Worm (Caenorhabditis elegans) whole organism, late embryonic: ENCODE measurements around the gene T16G12.8.
"Not testable (repeated sequence)": the region's sequence is repeated elsewhere in the genome, so short reads cannot be mapped to it uniquely, and the experiment has no call there.

Source experiments
- C08G9.2 ChIP-seq: sonication (generic microtip); optimal IDR thresholded peaks from 2 replicates; lab custom pipeline; 2016; ENCODE audit warnings: mild to moderate bottlenecking, missing genetic modification characterization, moderate library complexity, missing compliant biosample characterization
- F13H6.1 ChIP-seq: sonication (generic microtip); optimal IDR thresholded peaks from 2 replicates; lab custom pipeline; 2016; ENCODE audit warnings: missing genetic modification characterization, missing compliant biosample characterization
- K02D7.2 ChIP-seq: sonication (generic microtip); optimal IDR thresholded peaks from 2 replicates; lab custom pipeline; 2017; ENCODE audit warnings: mild to moderate bottlenecking, missing genetic modification characterization, missing compliant biosample characterization
- K09A11.1 ChIP-seq: sonication (generic microtip); optimal IDR thresholded peaks from 2 replicates; lab custom pipeline; 2017; ENCODE audit warnings: antibody characterized with exemption, mild to moderate bottlenecking, missing genetic modification characterization, missing compliant biosample characterization; ENCODE audit not compliant: insufficient read depth
- T23F11.4 ChIP-seq: fragments of 200-800 bp; sonication (Bioruptor generic); optimal IDR thresholded peaks from 2 replicates; lab custom pipeline; 2018; ENCODE audit warnings: mild to moderate bottlenecking, missing genetic modification characterization, missing compliant biosample characterization
- ama-1 ChIP-seq: fragments of 150-350 bp; optimal IDR thresholded peaks from 2 replicates; lab custom pipeline; 2014
- ceh-14 ChIP-seq: sonication (generic microtip); optimal IDR thresholded peaks from 2 replicates; lab custom pipeline; 2016; ENCODE audit warnings: missing genotype, missing genetic modification characterization, missing compliant biosample characterization
- ceh-18 ChIP-seq: sonication (generic microtip); optimal IDR thresholded peaks from 2 replicates; lab custom pipeline; 2016; ENCODE audit warnings: missing genetic modification characterization, missing compliant biosample characterization
- ceh-19 ChIP-seq: fragments of 200-800 bp; sonication (Bioruptor generic); optimal IDR thresholded peaks from 2 replicates; lab custom pipeline; 2018; ENCODE audit warnings: mild to moderate bottlenecking, missing genetic modification characterization, missing compliant biosample characterization
- ceh-2 ChIP-seq: sonication (generic microtip); optimal IDR thresholded peaks from 2 replicates; lab custom pipeline; 2016; ENCODE audit warnings: missing genotype, missing genetic modification characterization, missing compliant biosample characterization
- ceh-24 ChIP-seq: sonication (generic microtip); optimal IDR thresholded peaks from 2 replicates; lab custom pipeline; 2016; ENCODE audit warnings: mild to moderate bottlenecking, missing genetic modification characterization, missing compliant biosample characterization
- ceh-31 ChIP-seq: sonication (generic microtip); optimal IDR thresholded peaks from 2 replicates; lab custom pipeline; 2016; ENCODE audit warnings: missing genetic modification characterization, missing compliant biosample characterization
- ceh-34 ChIP-seq: sonication (generic microtip); optimal IDR thresholded peaks from 2 replicates; lab custom pipeline; 2016; ENCODE audit warnings: mild to moderate bottlenecking, missing genetic modification characterization, missing compliant biosample characterization
- ceh-45 ChIP-seq: fragments of 200-800 bp; sonication (Bioruptor generic); IDR thresholded peaks from 2 replicates; pipeline ENCODE4 v1.3.6; 2022; ENCODE audit warnings: missing genetic modification reagents, missing genetic modification characterization, missing compliant biosample characterization
- ceh-6 ChIP-seq: fragments of 200-800 bp; sonication (Bioruptor generic); optimal IDR thresholded peaks from 2 replicates; lab custom pipeline; 2018; ENCODE audit warnings: mild to moderate bottlenecking, missing genetic modification characterization, missing compliant biosample characterization
- che-1 ChIP-seq: sonication (generic microtip); optimal IDR thresholded peaks from 2 replicates; lab custom pipeline; 2016; ENCODE audit warnings: mild to moderate bottlenecking, missing genetic modification characterization, missing compliant biosample characterization
- dmd-4 ChIP-seq: sonication (generic microtip); optimal IDR thresholded peaks from 2 replicates; lab custom pipeline; 2016; ENCODE audit warnings: borderline replicate concordance, missing genetic modification characterization, missing compliant biosample characterization
- elt-2 ChIP-seq: sonication (generic microtip); optimal IDR thresholded peaks from 2 replicates; lab custom pipeline; 2016; ENCODE audit warnings: missing genetic modification reagents, missing genetic modification characterization, missing compliant biosample characterization
- elt-4 ChIP-seq: sonication (generic microtip); optimal IDR thresholded peaks from 2 replicates; lab custom pipeline; 2016; ENCODE audit warnings: missing genetic modification characterization, missing compliant biosample characterization
- eyg-1 ChIP-seq: sonication (generic microtip); optimal IDR thresholded peaks from 2 replicates; lab custom pipeline; 2016; ENCODE audit warnings: missing genotype, missing genetic modification characterization, missing compliant biosample characterization
- fax-1 ChIP-seq: sonication (generic microtip); optimal IDR thresholded peaks from 2 replicates; lab custom pipeline; 2016; ENCODE audit warnings: missing genotype, missing genetic modification characterization, missing compliant biosample characterization
- hlh-30 ChIP-seq: sonication (generic microtip); optimal IDR thresholded peaks from 2 replicates; lab custom pipeline; 2017; ENCODE audit warnings: antibody characterized with exemption, missing genetic modification characterization, missing compliant biosample characterization; ENCODE audit not compliant: insufficient read depth
- madf-2 ChIP-seq: sonication (generic microtip); optimal IDR thresholded peaks from 2 replicates; lab custom pipeline; 2017; ENCODE audit warnings: missing genetic modification characterization, missing compliant biosample characterization
- nhr-232 ChIP-seq: sonication (generic microtip); optimal IDR thresholded peaks from 2 replicates; lab custom pipeline; 2016; ENCODE audit warnings: missing genetic modification characterization, missing compliant biosample characterization
- odd-2 ChIP-seq: sonication (generic microtip); optimal IDR thresholded peaks from 2 replicates; lab custom pipeline; 2017; ENCODE audit warnings: antibody characterized with exemption, mild to moderate bottlenecking, missing genetic modification characterization, missing compliant biosample characterization
- pat-9 ChIP-seq: fragments of 200-800 bp; sonication (Bioruptor generic); optimal IDR thresholded peaks from 2 replicates; lab custom pipeline; 2018; ENCODE audit warnings: mild to moderate bottlenecking, missing genetic modification characterization, moderate library complexity, missing compliant biosample characterization
- pqm-1 ChIP-seq: sonication (generic microtip); optimal IDR thresholded peaks from 2 replicates; lab custom pipeline; 2016; ENCODE audit warnings: missing genetic modification characterization, missing compliant biosample characterization
- rnt-1 ChIP-seq: sonication (generic microtip); optimal IDR thresholded peaks from 2 replicates; lab custom pipeline; 2016; ENCODE audit warnings: missing genetic modification characterization, missing compliant biosample characterization
- sdc-2 ChIP-seq: sonication (generic microtip); optimal IDR thresholded peaks from 2 replicates; lab custom pipeline; 2016; ENCODE audit warnings: missing genotype, missing genetic modification characterization, missing compliant biosample characterization
- sox-4 ChIP-seq: sonication (generic microtip); optimal IDR thresholded peaks from 2 replicates; lab custom pipeline; 2017; ENCODE audit warnings: mild to moderate bottlenecking, missing genetic modification characterization, inconsistent platforms, missing compliant biosample characterization
- syd-9 ChIP-seq: sonication (generic microtip); optimal IDR thresholded peaks from 2 replicates; lab custom pipeline; 2016; ENCODE audit warnings: mild to moderate bottlenecking, missing genetic modification characterization, moderate library complexity, missing compliant biosample characterization
- tbx-2 ChIP-seq: sonication (generic microtip); optimal IDR thresholded peaks from 2 replicates; lab custom pipeline; 2016; ENCODE audit warnings: missing genetic modification characterization, missing compliant biosample characterization
- tbx-7 ChIP-seq: sonication (generic microtip); optimal IDR thresholded peaks from 2 replicates; lab custom pipeline; 2016; ENCODE audit warnings: missing genotype, missing genetic modification characterization, missing compliant biosample characterization
- ttx-3 ChIP-seq: sonication (generic microtip); optimal IDR thresholded peaks from 2 replicates; lab custom pipeline; 2016; ENCODE audit warnings: missing genetic modification reagents, missing genetic modification characterization, missing compliant biosample characterization
- unc-3 ChIP-seq, 2 experiments: fragments of 200-800 bp in 1 of 2; sonication (Bioruptor generic) in 1 of 2; sonication (generic microtip) in 1 of 2; conservative IDR thresholded peaks in 1 of 2; optimal IDR thresholded peaks in 1 of 2; 2 replicates each; pipeline versions ENCODE4 v1.3.6 to Lab custom; 2016 to 2022; ENCODE audit warnings: missing compliant biosample characterization in 2 of 2, missing genetic modification characterization in 2 of 2, missing genetic modification reagents in 1 of 2
- unc-55 ChIP-seq: sonication (generic microtip); optimal IDR thresholded peaks from 2 replicates; lab custom pipeline; 2017; ENCODE audit warnings: missing biosample characterization, missing genetic modification reagents, missing genetic modification characterization
- zip-5 ChIP-seq: sonication (generic microtip); optimal IDR thresholded peaks from 2 replicates; lab custom pipeline; 2016; ENCODE audit warnings: missing genetic modification characterization, missing compliant biosample characterization
- ztf-16 ChIP-seq: sonication (generic microtip); optimal IDR thresholded peaks from 2 replicates; lab custom pipeline; 2017; ENCODE audit warnings: missing genetic modification characterization, missing compliant biosample characterization

The T16G12.8 gene

DNA sequence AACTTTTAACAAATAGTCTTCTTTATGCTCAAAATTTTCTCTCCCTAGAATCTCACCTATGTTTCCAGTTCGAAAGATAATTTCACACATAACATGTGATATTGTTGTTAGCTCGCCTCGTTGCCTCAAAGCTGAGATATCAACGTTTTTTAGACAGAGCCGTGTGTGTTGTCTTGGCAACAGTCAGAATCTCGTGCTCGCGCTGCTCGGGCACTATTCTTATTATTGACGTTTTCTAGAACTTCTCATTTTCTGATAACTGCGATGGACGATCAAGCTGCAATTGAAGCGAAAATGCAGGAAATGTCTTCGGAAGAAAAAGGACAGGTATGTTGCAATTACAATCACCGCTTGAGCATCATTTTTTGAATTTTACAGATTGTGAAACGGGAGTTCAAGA is 23.3 kb upstream of the T16G12.8 start, which contains the start of gene xbx-3:
TSS of gene xbx-3 (plus strand) at position 163 of the 400 bp plus-strand sequence.
- TF ChIP-seq pat-9 (tag; lab: Kevin White, UChicago) (no peak), ztf-16 (tag; lab: Kevin White, UChicago) (no peak), ceh-6 (GFP tag; lab: Kevin White, UChicago) (no peak), ceh-14 (tag; lab: Kevin White, UChicago) (no peak), elt-4 (no peak), sdc-2 (tag; lab: Kevin White, UChicago) (no peak), tbx-2 (no peak), eyg-1 (tag; lab: Kevin White, UChicago) (no peak)

- no peak for TF ChIP-seq eyg-1 (tag; lab: Kevin White, UChicago)
- TF ChIP-seq ttx-3 (tag; lab: Kevin White, UChicago) = no peak
- TF ChIP-seq K02D7.2 (tag; lab: Kevin White, UChicago) = no peak
- no peak for TF ChIP-seq syd-9
- TF ChIP-seq F13H6.1 = no peak
- TF ChIP-seq ama-1 = no peak
- TF ChIP-seq odd-2 (tag; lab: Kevin White, UChicago) = no peak
- no peak for TF ChIP-seq ceh-34 (tag; lab: Kevin White, UChicago)
- TF ChIP-seq hlh-30 (tag; lab: Kevin White, UChicago) = no peak
- no peak for TF ChIP-seq ztf-16 (tag; lab: Kevin White, UChicago)
- no peak for TF ChIP-seq sox-4 (tag; lab: Kevin White, UChicago)
- TF ChIP-seq T23F11.4 (GFP tag; lab: Kevin White, UChicago) = no peak
Measured at ce11 chrIII:10037150-10037549, 22.0 kb upstream of the T16G12.8 start, which contains the start of gene M04D8.7. Gene M04D8.7 (plus strand): TSS chrIII:10037450.

DNA sequence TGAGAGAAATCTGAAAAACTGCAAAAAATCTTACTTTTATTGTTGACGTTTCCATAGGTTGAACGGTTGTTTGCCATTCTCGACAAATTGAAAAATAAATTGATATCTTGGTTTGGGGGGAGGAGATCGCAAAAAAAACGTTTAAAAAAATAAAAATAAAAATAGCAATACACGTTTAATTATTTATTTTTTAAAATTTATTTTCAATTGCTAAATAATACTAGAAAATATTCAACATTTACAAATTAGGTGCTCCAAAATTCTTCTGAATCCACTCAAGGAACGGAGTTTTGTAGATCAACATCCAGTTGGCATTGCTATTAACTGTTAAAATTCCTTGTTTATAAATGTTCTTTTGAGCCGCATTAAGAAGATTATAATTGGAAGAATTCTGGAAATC is 19.1 kb upstream of the T16G12.8 start, which contains the start of gene T16G12.7:
TSS of gene T16G12.7 (minus strand) at position 101 of the 400 bp plus-strand sequence.
- no peak for TF ChIP-seq rnt-1 (tag; lab: Kevin White, UChicago)
- TF ChIP-seq ama-1 = no peak
- no peak for TF ChIP-seq C08G9.2
- no peak for TF ChIP-seq K09A11.1
- no peak for TF ChIP-seq ceh-6 (GFP tag; lab: Kevin White, UChicago)

- TF ChIP-seq elt-2 (peak; percentile 53), zip-5 (tag; lab: Kevin White, UChicago) (no peak)
Measured at ce11 chrIII:10049682-10050081, 9.4 kb upstream of the T16G12.8 start, which contains the start of gene T16G12.1. Gene T16G12.1 (minus strand): TSS chrIII:10049857.

DNA sequence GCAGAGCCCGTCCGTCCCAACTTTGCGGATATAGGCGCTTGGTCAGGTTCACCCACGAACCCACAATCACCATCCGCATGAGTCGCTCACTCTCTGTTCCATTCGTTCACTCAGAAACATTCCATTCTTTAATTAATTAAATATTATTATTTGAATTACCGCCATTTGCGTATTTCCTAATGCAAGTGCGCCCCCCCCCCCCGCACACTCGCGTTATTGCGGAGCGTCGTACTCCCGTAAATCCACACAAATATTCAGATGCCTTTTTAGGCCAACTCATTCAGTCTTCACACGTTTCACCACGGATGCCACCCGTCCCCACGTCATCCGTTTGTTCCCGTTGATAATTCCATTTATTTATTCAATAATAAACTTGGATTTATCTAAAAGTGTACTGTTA is 8.8 kb upstream of the T16G12.8 start, which contains the start of gene T16G12.3:
TSS of gene T16G12.3 (plus strand) at position 301 of the 400 bp plus-strand sequence.
- TF ChIP-seq ceh-2 (tag; lab: Kevin White, UChicago); ceh-45 (GFP tag; lab: Robert Waterston, UW); ceh-14 (tag; lab: Kevin White, UChicago): not testable (repeated sequence)

DNA sequence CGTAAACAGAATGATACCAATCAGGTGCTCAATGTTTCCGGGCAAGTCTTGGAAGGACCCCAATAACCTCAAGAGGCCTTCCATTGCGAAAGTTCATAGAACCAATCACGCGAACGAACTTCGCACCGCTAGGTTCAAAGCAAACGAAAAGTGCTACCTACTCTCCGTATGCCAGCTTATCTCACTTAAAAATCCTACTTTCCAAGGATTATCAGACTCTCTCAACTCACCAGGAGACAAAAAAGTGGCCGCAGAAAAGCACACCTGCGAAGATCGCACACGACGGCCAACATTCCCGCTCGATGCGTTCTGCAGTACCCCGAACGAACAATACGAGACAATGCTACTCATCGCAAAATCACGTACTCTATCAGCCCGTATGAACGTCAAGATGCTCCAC is 5.8 kb upstream of the T16G12.8 start, which contains the start of gene T16G12.12:
TSS of gene T16G12.12 (plus strand) at position 301 of the 400 bp plus-strand sequence.
- TF ChIP-seq fax-1 (tag; lab: Kevin White, UChicago); pat-9 (tag; lab: Kevin White, UChicago); ceh-19 (GFP tag; lab: Kevin White, UChicago): not testable (repeated sequence)

DNA sequence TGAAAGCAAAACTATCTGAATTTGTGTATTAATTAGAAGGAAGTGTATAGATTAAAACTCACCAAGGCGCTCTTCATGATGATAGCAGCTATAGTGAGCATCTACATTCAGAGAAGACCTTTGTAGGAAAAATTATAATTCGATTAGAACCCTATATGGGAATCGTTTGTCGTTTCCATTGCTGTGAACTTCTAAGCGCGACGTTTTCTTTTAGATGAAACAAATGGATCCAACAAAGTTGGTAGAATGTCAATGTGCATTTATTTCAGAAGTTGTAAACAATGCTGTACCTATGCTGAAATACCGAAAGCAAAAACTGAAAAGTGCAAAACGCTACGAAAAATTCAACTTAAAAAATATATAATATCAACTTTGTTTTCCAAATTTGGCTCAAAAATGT is 3.1 kb upstream of the T16G12.8 start, which contains the start of gene T16G12.10:
TSS of gene T16G12.10 (minus strand) at position 101 of the 400 bp plus-strand sequence.
- TF ChIP-seq ceh-31 = no peak
- no peak for TF ChIP-seq che-1
- TF ChIP-seq ceh-18 (tag; lab: Kevin White, UChicago) = no peak
- TF ChIP-seq ceh-24 (tag; lab: Kevin White, UChicago) = no peak
- no peak for TF ChIP-seq K02D7.2 (tag; lab: Kevin White, UChicago)
- TF ChIP-seq madf-2 (tag; lab: Kevin White, UChicago) = no peak
- no peak for TF ChIP-seq tbx-7
- no peak for TF ChIP-seq hlh-30 (tag; lab: Kevin White, UChicago)
- no peak for TF ChIP-seq fax-1 (tag; lab: Kevin White, UChicago)
- no peak for TF ChIP-seq F13H6.1
- no peak for TF ChIP-seq nhr-232
- TF ChIP-seq unc-3 (GFP tag; conservative IDR thresholded peaks at IDR 0.05; lab: Robert Waterston, UW) = no peak
- TF ChIP-seq unc-3 (tag; optimal IDR thresholded peaks at IDR 0.05; lab: Kevin White, UChicago) = no peak
- no peak for TF ChIP-seq dmd-4 (tag; lab: Kevin White, UChicago)
- TF ChIP-seq unc-55 (GFP tag; lab: Kevin White, UChicago) = no peak
- TF ChIP-seq tbx-2 = no peak
- TF ChIP-seq pqm-1 (tag; lab: Kevin White, UChicago) = no peak
- no peak for TF ChIP-seq ama-1
